Worm (Caenorhabditis elegans) whole organism, L1 larva: ENCODE data around the gene C25F9.15.

ENCODE experiments used
- C16A3.4 ChIP-seq: fragments of 150-350 bp; optimal IDR thresholded peaks from 2 replicates; lab custom pipeline; 2014; ENCODE audit warnings: missing biosample characterization, missing genetic modification characterization
- C34B4.2 ChIP-seq: sonication (generic microtip); optimal IDR thresholded peaks from 2 replicates; lab custom pipeline; 2017; ENCODE audit warnings: mild to moderate bottlenecking, missing genetic modification characterization, missing compliant biosample characterization
- alr-1 ChIP-seq: fragments of 200-800 bp; sonication (Bioruptor generic); optimal IDR thresholded peaks from 2 replicates; lab custom pipeline; 2018; ENCODE audit warnings: borderline replicate concordance, mild to moderate bottlenecking, missing genetic modification characterization, missing compliant biosample characterization
- aly-2 ChIP-seq: fragments of 150-350 bp; optimal IDR thresholded peaks from 2 replicates; lab custom pipeline; 2014; ENCODE audit warnings: missing biosample characterization, missing genetic modification characterization
- ama-1 ChIP-seq: fragments of 150-350 bp; optimal IDR thresholded peaks from 2 replicates; lab custom pipeline; 2014
- ceh-63 ChIP-seq: fragments of 200-800 bp; sonication (Bioruptor generic); optimal IDR thresholded peaks from 2 replicates; lab custom pipeline; 2018; ENCODE audit warnings: mild to moderate bottlenecking, missing genetic modification characterization, missing compliant biosample characterization
- ceh-82 ChIP-seq, 3 experiments: fragments of 150-350 bp in 1 of 3; sonication (generic microtip) in 2 of 3; optimal IDR thresholded peaks; 2 replicates each; lab custom pipeline; 2014 to 2017; ENCODE audit warnings: missing biosample characterization in 3 of 3, missing genetic modification characterization in 3 of 3
- ceh-90 ChIP-seq: sonication (generic microtip); optimal IDR thresholded peaks from 2 replicates; lab custom pipeline; 2016; ENCODE audit warnings: missing genetic modification characterization, missing compliant biosample characterization
- dpl-1 ChIP-seq, 3 experiments: fragments of 150-350 bp in 2 of 3; sonication (generic microtip) in 1 of 3; optimal IDR thresholded peaks; 2 replicates each; lab custom pipeline; 2014 to 2017; ENCODE audit warnings: missing biosample characterization in 3 of 3, missing genetic modification characterization in 3 of 3, missing genetic modification reagents in 3 of 3
- dsc-1 ChIP-seq: sonication (generic microtip); optimal IDR thresholded peaks from 2 replicates; lab custom pipeline; 2016; ENCODE audit warnings: mild to moderate bottlenecking, missing genetic modification characterization, missing compliant biosample characterization
- efl-1 ChIP-seq, 4 experiments: fragments of 150-350 bp; optimal IDR thresholded peaks in 3 of 4; peaks in 1 of 4; 1 replicate in 1 of 4; 2 replicates in 3 of 4; lab custom pipeline; 2014; ENCODE audit warnings: missing biosample characterization in 2 of 4, missing genetic modification characterization in 2 of 4, missing genetic modification reagents in 2 of 4
- efl-3 ChIP-seq: fragments of 200-800 bp; sonication (Bioruptor generic); optimal IDR thresholded peaks from 2 replicates; lab custom pipeline; 2018; ENCODE audit warnings: mild to moderate bottlenecking, missing genetic modification characterization, missing compliant biosample characterization
- egl-13 ChIP-seq: sonication (generic microtip); optimal IDR thresholded peaks from 2 replicates; lab custom pipeline; 2016; ENCODE audit warnings: missing genotype, missing genetic modification reagents, missing genetic modification characterization, missing compliant biosample characterization
- egl-27 ChIP-seq, 2 experiments: fragments of 150-350 bp in 1 of 2; sonication (generic microtip); optimal IDR thresholded peaks; 3 replicates each; lab custom pipeline; 2017 to 2018; ENCODE audit warnings: missing biosample characterization in 2 of 2, missing genetic modification characterization in 2 of 2, missing genetic modification reagents in 2 of 2
- elt-2 ChIP-seq: sonication (generic microtip); optimal IDR thresholded peaks from 2 replicates; lab custom pipeline; 2016; ENCODE audit warnings: missing genetic modification characterization, mild to moderate bottlenecking, inconsistent platforms, missing compliant biosample characterization, missing genetic modification reagents
- fkh-4 ChIP-seq: sonication (generic microtip); optimal IDR thresholded peaks from 2 replicates; lab custom pipeline; 2016; ENCODE audit warnings: missing compliant biosample characterization, missing genetic modification characterization, borderline replicate concordance
- fkh-8 ChIP-seq: sonication (generic microtip); optimal IDR thresholded peaks from 2 replicates; lab custom pipeline; 2016; ENCODE audit warnings: mild to moderate bottlenecking, missing genetic modification characterization, missing compliant biosample characterization
- grh-1 ChIP-seq: fragments of 200-800 bp; sonication (Bioruptor generic); IDR thresholded peaks from 2 replicates; pipeline ENCODE4 v1.3.6; 2022; ENCODE audit warnings: missing genetic modification reagents, missing genetic modification characterization, missing compliant biosample characterization
- hlh-4 ChIP-seq: sonication (generic microtip); optimal IDR thresholded peaks from 2 replicates; lab custom pipeline; 2016; ENCODE audit warnings: mild to moderate bottlenecking, missing genetic modification characterization, missing compliant biosample characterization
- hpl-2 ChIP-seq: fragments of 150-350 bp; optimal IDR thresholded peaks from 2 replicates; lab custom pipeline; 2014; ENCODE audit warnings: missing biosample characterization, missing genetic modification reagents, missing genetic modification characterization
- isw-1 ChIP-seq: fragments of 200-800 bp; sonication (Bioruptor generic); IDR thresholded peaks from 2 replicates; pipeline ENCODE4 v1.3.6; 2022; ENCODE audit warnings: missing genetic modification characterization, missing compliant biosample characterization
- lin-35 ChIP-seq, 2 experiments: fragments of 150-350 bp; optimal IDR thresholded peaks; 2 replicates each; lab custom pipeline; 2014; ENCODE audit warnings: missing biosample characterization in 2 of 2, missing genetic modification characterization in 2 of 2, missing genetic modification reagents in 2 of 2
- lsy-2 ChIP-seq, 2 experiments: fragments of 150-350 bp; optimal IDR thresholded peaks; 2 replicates each; lab custom pipeline; 2014; ENCODE audit warnings: missing biosample characterization in 2 of 2, missing genetic modification characterization in 2 of 2
- mef-2 ChIP-seq: fragments of 150-350 bp; optimal IDR thresholded peaks from 2 replicates; lab custom pipeline; 2014; ENCODE audit warnings: missing biosample characterization, missing genetic modification characterization
- mep-1 ChIP-seq: fragments of 150-350 bp; optimal IDR thresholded peaks from 2 replicates; lab custom pipeline; 2014; ENCODE audit warnings: missing biosample characterization, missing genetic modification characterization
- nhr-71 ChIP-seq: sonication (generic microtip); optimal IDR thresholded peaks from 2 replicates; lab custom pipeline; 2016; ENCODE audit warnings: mild to moderate bottlenecking, missing genetic modification characterization, moderate library complexity, missing compliant biosample characterization
- nhr-76 ChIP-seq: sonication (generic microtip); optimal IDR thresholded peaks from 2 replicates; lab custom pipeline; 2017; ENCODE audit warnings: missing biosample characterization, missing genetic modification characterization
- nhr-85 ChIP-seq: sonication (generic microtip); peaks from one replicate; lab custom pipeline; 2016; ENCODE audit warnings: missing genetic modification characterization, inconsistent platforms, missing compliant biosample characterization
- pqm-1 ChIP-seq: sonication (generic microtip); optimal IDR thresholded peaks from 3 replicates; lab custom pipeline; 2017; ENCODE audit warnings: missing biosample characterization, missing genetic modification characterization
- rnt-1 ChIP-seq: sonication (generic microtip); optimal IDR thresholded peaks from 2 replicates; lab custom pipeline; 2016; ENCODE audit warnings: mild to moderate bottlenecking, missing genetic modification characterization, moderate library complexity, missing compliant biosample characterization
- snu-23 ChIP-seq: sonication (generic microtip); optimal IDR thresholded peaks from 2 replicates; lab custom pipeline; 2016; ENCODE audit warnings: missing genetic modification characterization, missing compliant biosample characterization
- sox-4 ChIP-seq: sonication (generic microtip); optimal IDR thresholded peaks from 2 replicates; lab custom pipeline; 2016; ENCODE audit warnings: missing genetic modification characterization, missing compliant biosample characterization
- swsn-7 ChIP-seq: sonication (generic microtip); optimal IDR thresholded peaks from 2 replicates; lab custom pipeline; 2016; ENCODE audit warnings: missing genetic modification characterization, missing compliant biosample characterization
- unc-30 ChIP-seq: sonication (generic microtip); optimal IDR thresholded peaks from 2 replicates; lab custom pipeline; 2017; ENCODE audit warnings: missing biosample characterization, missing genetic modification characterization
- unc-86 ChIP-seq: sonication (generic microtip); optimal IDR thresholded peaks from 2 replicates; lab custom pipeline; 2016; ENCODE audit warnings: missing genetic modification characterization, missing compliant biosample characterization
- vab-15 ChIP-seq: sonication (generic microtip); optimal IDR thresholded peaks from 2 replicates; lab custom pipeline; 2017; ENCODE audit warnings: missing genotype, mild to moderate bottlenecking, missing genetic modification characterization, missing compliant biosample characterization
- zag-1 ChIP-seq: fragments of 150-350 bp; optimal IDR thresholded peaks from 2 replicates; lab custom pipeline; 2014; ENCODE audit warnings: missing biosample characterization, missing genetic modification characterization
- zip-4 ChIP-seq: fragments of 200-800 bp; sonication (Bioruptor generic); optimal IDR thresholded peaks from 2 replicates; lab custom pipeline; 2018; ENCODE audit warnings: mild to moderate bottlenecking, missing genetic modification characterization, moderate library complexity, missing compliant biosample characterization
- ztf-11 ChIP-seq, 2 experiments: sonication (generic microtip); optimal IDR thresholded peaks; 2 replicates each; lab custom pipeline; 2016 to 2017; ENCODE audit warnings: missing genetic modification characterization in 2 of 2, missing biosample characterization in 1 of 2, missing compliant biosample characterization in 1 of 2

Gene C25F9.15

DNA sequence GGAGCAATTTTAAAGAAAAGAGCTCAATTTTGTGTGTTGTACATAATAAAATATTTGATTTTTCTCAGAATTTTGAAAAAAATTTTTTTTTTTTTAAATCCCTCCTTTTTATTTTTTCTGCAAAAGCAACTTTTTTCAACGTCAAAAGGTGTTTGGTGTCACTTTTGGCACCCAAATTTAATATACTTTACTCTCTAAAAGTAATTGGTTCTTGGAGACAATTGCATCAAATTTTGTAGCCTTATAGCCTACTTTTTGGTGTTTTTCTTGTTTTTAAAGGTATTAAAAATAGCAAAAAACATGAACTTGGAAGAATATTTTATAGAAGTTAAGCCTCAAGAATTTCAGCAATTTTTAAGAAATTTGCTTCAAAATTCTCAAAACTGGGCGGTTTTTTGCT lies 37.0 kb upstream of the C25F9.15 start, which contains the start of gene srw-84:
Gene srw-84, plus strand, starts transcription at position 301 of the 400 bp plus-strand sequence.
- TF ChIP-seq ceh-63 (GFP tag; lab: Kevin White, UChicago) (no peak), fkh-4 (tag; lab: Kevin White, UChicago) (no peak), zip-4 (GFP tag; lab: Kevin White, UChicago) (no peak), unc-30 (tag; lab: Kevin White, UChicago) (no peak), grh-1 (no peak), zag-1 (no peak), elt-2 (tag; lab: Kevin White, UChicago) (no peak), egl-13 (tag; lab: Kevin White, UChicago) (no peak)

DNA sequence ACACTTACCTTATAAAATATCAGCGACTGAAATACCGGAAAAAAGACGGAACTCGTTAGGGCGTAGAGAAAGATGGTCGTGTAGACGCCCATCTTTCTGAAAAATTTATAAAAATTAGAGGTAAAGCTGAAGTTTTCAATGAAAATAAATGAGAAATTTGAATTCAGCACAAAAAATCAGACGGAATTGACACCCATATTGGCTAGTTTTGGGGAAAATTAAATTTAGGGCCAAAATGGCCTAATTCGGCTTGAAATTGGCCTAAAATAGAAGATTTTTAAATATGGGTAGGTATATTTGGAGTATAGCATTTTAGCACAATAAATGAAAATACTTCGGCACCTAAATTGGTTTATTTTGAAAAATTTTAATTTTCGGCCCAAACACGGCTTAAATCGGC lies 27.9 kb upstream of the C25F9.15 start, which contains the start of gene slcr-46.2:
Gene slcr-46.2, minus strand, starts transcription at position 101 of the 400 bp plus-strand sequence.
- TF ChIP-seq alr-1 = no peak
- TF ChIP-seq vab-15 = no peak
- TF ChIP-seq nhr-71 = no peak
- no peak for TF ChIP-seq egl-27 (tag; optimal IDR thresholded peaks at IDR 0.05; lab: Kevin White, UChicago)
- TF ChIP-seq snu-23 (GFP tag; lab: Kevin White, UChicago) = no peak
- TF ChIP-seq ceh-90 (tag; lab: Kevin White, UChicago) = no peak
- no peak for TF ChIP-seq nhr-76 (tag; lab: Kevin White, UChicago)

DNA sequence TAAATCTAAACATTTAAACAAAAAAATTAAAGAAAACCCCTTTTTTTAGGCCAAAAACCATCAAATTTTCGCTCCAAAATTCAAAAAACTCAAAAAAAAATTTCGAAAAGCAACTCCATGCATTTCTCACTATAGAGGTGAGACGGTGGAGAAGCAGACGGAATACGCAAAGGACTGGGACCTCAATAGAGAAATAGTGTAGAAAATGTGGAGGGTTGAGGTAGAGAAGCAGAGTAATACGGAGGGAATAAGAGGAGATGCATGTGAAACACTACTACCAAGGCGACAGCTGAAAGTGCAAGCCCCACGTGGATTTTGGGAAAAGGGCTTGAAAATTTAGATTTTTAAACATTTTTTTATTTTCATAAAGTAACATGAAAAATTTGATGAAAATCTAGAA lies 26.7 kb upstream of the C25F9.15 start:
- no peak for TF ChIP-seq sox-4 (tag; lab: Kevin White, UChicago)
- peak; percentile 31 for TF ChIP-seq swsn-7
- TF ChIP-seq ceh-82 (tag; optimal IDR thresholded peaks at IDR 0.05; lab: Kevin White, UChicago) = peak in 2 of 3 experiments; percentile 9 to 15
- TF ChIP-seq aly-2 (tag; lab: Kevin White, UChicago) = no peak
- peak in 1 of 3 experiments; percentile 23 for TF ChIP-seq dpl-1 (GFP tag; optimal IDR thresholded peaks at IDR 0.05; lab: Kevin White, UChicago)
- peak; percentile 15 for TF ChIP-seq mep-1 (tag; lab: Kevin White, UChicago)
- TF ChIP-seq snu-23 (GFP tag; lab: Kevin White, UChicago) = peak; percentile 15
- peak; percentile 4 to 27 for TF ChIP-seq lsy-2 (tag; optimal IDR thresholded peaks at IDR 0.05; lab: Kevin White, UChicago)
- TF ChIP-seq pqm-1 (tag; lab: Kevin White, UChicago) = no peak
- peak; percentile 39 to 47 for TF ChIP-seq efl-1 (optimal IDR thresholded peaks at IDR 0.05; lab: Kevin White, UChicago)
- TF ChIP-seq efl-1 (GFP tag; optimal IDR thresholded peaks at IDR 0.05 in 1 of 2; lab: Kevin White, UChicago) = peak; percentile 8 to 58
- peak; percentile 29 for TF ChIP-seq fkh-8 (tag; lab: Kevin White, UChicago)
- TF ChIP-seq, all 84 proteins: peak for 8

DNA sequence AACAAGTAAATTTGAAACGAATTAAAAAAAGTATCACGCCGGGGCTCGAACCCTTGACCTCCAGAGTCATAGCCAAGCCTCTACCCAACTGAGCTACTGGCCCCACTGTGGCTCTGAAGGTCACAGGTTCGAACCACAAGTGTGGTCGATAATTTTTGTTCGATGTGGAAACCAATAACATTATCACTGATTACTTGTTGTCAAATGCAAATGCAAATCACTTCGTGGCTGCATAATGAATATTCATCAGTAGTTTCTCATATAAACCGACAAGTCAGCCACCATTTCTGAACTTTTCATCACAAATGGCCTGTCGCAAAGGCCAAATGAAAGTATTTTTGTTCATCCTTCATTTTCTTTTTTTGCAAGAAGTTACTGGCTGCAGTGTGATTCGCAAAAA lies 23.2 kb upstream of the C25F9.15 start, which contains the start of gene C25F9.8:
Gene C25F9.8, plus strand, starts transcription at position 301 of the 400 bp plus-strand sequence.
- TF ChIP-seq egl-27 (tag; optimal IDR thresholded peaks at IDR 0.05; lab: Kevin White, UChicago) (no peak), efl-1 (optimal IDR thresholded peaks at IDR 0.05; lab: Kevin White, UChicago) (no peak), efl-1 (GFP tag; optimal IDR thresholded peaks at IDR 0.05 in 1 of 2; lab: Kevin White, UChicago) (peak in 1 of 2 experiments; percentile 62)

DNA sequence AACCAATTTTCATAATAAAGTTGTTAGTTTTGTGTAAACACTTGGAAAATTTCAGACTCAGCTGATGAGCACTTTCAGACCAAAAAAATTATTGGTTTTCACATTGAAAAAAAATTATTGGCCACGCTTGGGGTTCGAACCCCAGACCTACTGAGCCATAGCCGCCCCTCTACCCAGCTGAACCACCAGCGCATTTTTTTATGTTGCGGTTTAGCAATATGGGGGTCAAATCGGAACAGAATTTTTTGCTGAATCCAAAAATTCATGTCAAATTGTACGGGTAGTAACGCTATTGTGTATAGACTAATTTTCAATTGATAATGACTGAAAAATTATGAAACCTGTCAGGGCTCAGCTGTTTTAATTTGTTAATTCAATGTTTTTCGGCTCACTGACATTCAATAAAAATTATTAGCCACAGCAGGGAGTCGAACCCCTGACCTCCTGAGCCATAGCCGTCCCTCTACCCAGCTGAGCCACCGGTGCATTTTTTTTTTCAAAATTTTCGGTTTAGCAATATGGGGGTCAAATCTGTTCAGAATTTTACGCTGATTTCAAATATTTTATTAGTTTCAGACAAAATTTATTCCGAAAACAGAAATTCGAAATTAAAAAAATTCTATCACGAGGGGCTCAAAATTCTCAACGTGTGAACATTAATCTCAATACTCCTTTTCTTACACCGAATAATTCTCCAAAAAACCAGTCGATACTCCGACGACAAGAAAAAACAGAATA lies 21.2 kb upstream of the C25F9.15 start:
- TF ChIP-seq ceh-82 (tag; optimal IDR thresholded peaks at IDR 0.05; lab: Kevin White, UChicago) = no peak
- peak; percentile 42 for TF ChIP-seq nhr-85 (tag; lab: Kevin White, UChicago)
- TF ChIP-seq hpl-2 (GFP tag; lab: Kevin White, UChicago) = no peak
- no peak for TF ChIP-seq efl-1 (optimal IDR thresholded peaks at IDR 0.05; lab: Kevin White, UChicago)
- TF ChIP-seq efl-1 (GFP tag; optimal IDR thresholded peaks at IDR 0.05 in 1 of 2; lab: Kevin White, UChicago) = peak in 1 of 2 experiments; percentile 52

DNA sequence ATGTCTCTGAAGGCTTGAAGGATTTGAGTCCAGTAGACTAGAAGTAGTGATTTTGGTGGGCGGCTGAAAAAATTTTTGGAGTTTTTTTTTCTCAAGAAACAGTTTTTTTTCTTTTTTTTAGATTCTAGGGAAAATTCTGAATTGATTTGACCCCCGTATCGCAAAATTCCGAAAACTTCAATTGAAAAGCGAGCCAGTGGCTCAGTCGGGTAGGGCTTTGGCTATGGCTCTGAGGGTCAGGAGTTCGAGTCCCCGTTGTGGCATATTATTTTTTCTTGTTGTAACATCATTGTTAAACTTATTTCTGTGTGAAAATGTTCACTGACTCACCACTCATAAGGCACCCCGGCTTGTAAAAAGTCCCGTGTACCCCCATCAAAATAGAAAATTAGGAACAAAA lies 19.5 kb upstream of the C25F9.15 start:
- no peak for TF ChIP-seq C34B4.2 (tag; lab: Kevin White, UChicago)
- no peak for TF ChIP-seq zag-1
- no peak for TF ChIP-seq swsn-7
- TF ChIP-seq mef-2 (tag; lab: Kevin White, UChicago) = no peak
- no peak for TF ChIP-seq efl-1 (optimal IDR thresholded peaks at IDR 0.05; lab: Kevin White, UChicago)
- no peak for TF ChIP-seq efl-1 (GFP tag; optimal IDR thresholded peaks at IDR 0.05 in 1 of 2; lab: Kevin White, UChicago)
- no peak for TF ChIP-seq C16A3.4
- no peak for TF ChIP-seq rnt-1 (tag; lab: Kevin White, UChicago)
- no peak for TF ChIP-seq isw-1 (GFP tag; lab: Robert Waterston, UW)
- no peak for TF ChIP-seq lin-35 (GFP tag; optimal IDR thresholded peaks at IDR 0.05; lab: Kevin White, UChicago)
- TF ChIP-seq efl-3 (GFP tag; lab: Kevin White, UChicago) = no peak
- no peak for TF ChIP-seq ama-1 (lab: Kevin White, UChicago)
- TF ChIP-seq ztf-11 (tag; optimal IDR thresholded peaks at IDR 0.05; lab: Kevin White, UChicago) = no peak
- TF ChIP-seq hlh-4 (tag; lab: Kevin White, UChicago) = no peak
- TF ChIP-seq dpl-1 (GFP tag; optimal IDR thresholded peaks at IDR 0.05; lab: Kevin White, UChicago) = no peak
- no peak for TF ChIP-seq unc-86 (tag; lab: Kevin White, UChicago)
- no peak for TF ChIP-seq nhr-85 (tag; lab: Kevin White, UChicago)
- TF ChIP-seq dsc-1 = no peak
